Fruit fly (Drosophila melanogaster) whole organism, adult: ENCODE data around the gene Sgt.

Experiments
- CG11617 ChIP-seq: fragments of 200-800 bp; sonication (Bioruptor generic); optimal IDR thresholded peaks from 2 replicates; lab custom pipeline; 2017; ENCODE audit warnings: mild to moderate bottlenecking, missing biosample characterization, missing genetic modification reagents, missing genetic modification characterization
- CG12768 ChIP-seq: fragments of 200-800 bp; sonication (Bioruptor generic); optimal IDR thresholded peaks from 2 replicates; lab custom pipeline; 2017; ENCODE audit warnings: missing biosample characterization, missing genetic modification characterization, mild to moderate bottlenecking, moderate library complexity, missing genetic modification reagents
- CG14711 ChIP-seq: fragments of 200-800 bp; sonication (Bioruptor generic); optimal IDR thresholded peaks from 2 replicates; lab custom pipeline; 2018; ENCODE audit warnings: missing biosample characterization, mild to moderate bottlenecking, missing genetic modification characterization, moderate library complexity
- CG1620 ChIP-seq: fragments of 200-800 bp; sonication (Bioruptor generic); optimal IDR thresholded peaks from 2 replicates; lab custom pipeline; 2016; ENCODE audit warnings: missing biosample characterization, missing genetic modification characterization
- CG33017 ChIP-seq: fragments of 200-800 bp; sonication (Bioruptor generic); optimal IDR thresholded peaks from 2 replicates; lab custom pipeline; 2018; ENCODE audit warnings: missing biosample characterization, mild to moderate bottlenecking, missing genetic modification characterization, moderate library complexity
- CG5204 ChIP-seq: fragments of 200-800 bp; sonication (Bioruptor generic); optimal IDR thresholded peaks from 2 replicates; lab custom pipeline; 2016; ENCODE audit warnings: missing biosample characterization, missing genetic modification characterization
- CG7045 ChIP-seq: fragments of 200-800 bp; sonication (Bioruptor generic); optimal IDR thresholded peaks from 2 replicates; lab custom pipeline; 2017; ENCODE audit warnings: missing biosample characterization, mild to moderate bottlenecking, missing genetic modification characterization
- CG7101 ChIP-seq: fragments of 200-800 bp; sonication (Bioruptor generic); optimal IDR thresholded peaks from 2 replicates; lab custom pipeline; 2018; ENCODE audit warnings: missing biosample characterization, mild to moderate bottlenecking, missing genetic modification characterization, moderate library complexity
- Clk ChIP-seq: fragments of 200-800 bp; sonication (Bioruptor generic); optimal IDR thresholded peaks from 2 replicates; lab custom pipeline; 2017; ENCODE audit warnings: missing biosample characterization, missing genetic modification characterization
- Crg-1 ChIP-seq: fragments of 200-800 bp; sonication (Bioruptor generic); optimal IDR thresholded peaks from 2 replicates; lab custom pipeline; 2016; ENCODE audit warnings: missing biosample characterization, missing genetic modification characterization
- Hr96 ChIP-seq: fragments of 200-800 bp; sonication (Bioruptor generic); optimal IDR thresholded peaks from 2 replicates; lab custom pipeline; 2016; ENCODE audit warnings: missing biosample characterization, missing genetic modification characterization
- Mnt ChIP-seq: fragments of 200-800 bp; sonication (Bioruptor generic); optimal IDR thresholded peaks from 2 replicates; lab custom pipeline; 2016; ENCODE audit warnings: missing biosample characterization, mild to moderate bottlenecking, missing genetic modification characterization
- bab1 ChIP-seq: fragments of 200-800 bp; sonication (Bioruptor generic); optimal IDR thresholded peaks from 3 replicates; lab custom pipeline; 2019; ENCODE audit warnings: missing biosample characterization, mild to moderate bottlenecking, missing genetic modification characterization, moderate library complexity
- cic ChIP-seq: fragments of 200-800 bp; sonication (Bioruptor generic); optimal IDR thresholded peaks from 2 replicates; lab custom pipeline; 2017; ENCODE audit warnings: missing biosample characterization, mild to moderate bottlenecking, missing genetic modification characterization, moderate library complexity
- cnc ChIP-seq, 2 experiments: fragments of >200 bp; optimal IDR thresholded peaks; 2 replicates each; lab custom pipeline; 2017
- kay ChIP-seq: fragments of 200-800 bp; sonication (Bioruptor generic); peaks from one replicate; lab custom pipeline; 2016; ENCODE audit warnings: missing biosample characterization, missing genetic modification characterization, borderline replicate concordance
- ovo ChIP-seq: fragments of 200-800 bp; sonication (Bioruptor generic); optimal IDR thresholded peaks from 2 replicates; lab custom pipeline; 2016; ENCODE audit warnings: missing biosample characterization, missing genetic modification characterization
- pad ChIP-seq: fragments of 200-800 bp; sonication (Bioruptor generic); optimal IDR thresholded peaks from 3 replicates; lab custom pipeline; 2017; ENCODE audit warnings: missing biosample characterization, missing genetic modification characterization, mild to moderate bottlenecking, moderate library complexity, missing genetic modification reagents
- tj ChIP-seq: fragments of 200-800 bp; sonication (Bioruptor generic); optimal IDR thresholded peaks from 3 replicates; lab custom pipeline; 2017; ENCODE audit warnings: missing biosample characterization, mild to moderate bottlenecking, missing genetic modification characterization, moderate library complexity
- toe ChIP-seq: fragments of 200-800 bp; sonication (Bioruptor generic); optimal IDR thresholded peaks from 2 replicates; lab custom pipeline; 2016; ENCODE audit warnings: missing biosample characterization, missing genetic modification characterization

Sgt gene

DNA sequence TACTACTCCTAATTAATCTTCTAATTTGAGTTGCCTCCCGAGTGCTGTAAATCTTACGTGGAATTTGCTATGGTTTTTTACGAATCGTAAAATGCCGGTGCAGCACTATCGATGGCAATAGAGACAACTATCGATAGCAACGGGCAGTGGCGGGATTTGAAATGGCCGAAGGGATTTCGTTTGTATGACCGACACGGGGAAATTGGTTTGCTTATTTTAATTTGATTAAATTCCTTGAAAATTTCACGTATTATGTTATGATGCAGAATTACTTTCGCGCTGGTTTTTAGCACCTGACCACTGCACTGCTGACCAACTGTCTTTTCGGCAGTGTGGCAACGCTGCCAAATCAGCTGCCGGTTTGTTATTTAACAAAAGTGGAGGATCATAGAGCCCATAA is 12.8 kb downstream of the Sgt start, which contains the start of the genes GCS2beta and CG5131:
Gene GCS2beta, minus strand, starts transcription at position 134 of the 400 bp plus-strand sequence.
Gene CG5131, plus strand, starts transcription at position 328 of the 400 bp plus-strand sequence.
- peak; percentile 87 for TF ChIP-seq CG11617 (GFP tag; lab: Kevin White, UChicago)
- peak; percentile 58 for TF ChIP-seq kay (GFP tag; lab: Kevin White, UChicago)
- TF ChIP-seq Clk (GFP tag; lab: Kevin White, UChicago) = peak; percentile 79
- TF ChIP-seq bab1 (GFP tag; lab: Kevin White, UChicago) = peak; percentile 90
- TF ChIP-seq toe (GFP tag; lab: Kevin White, UChicago) = peak; percentile 95
- peak; percentile 80 for TF ChIP-seq Mnt (GFP tag; lab: Kevin White, UChicago)
- peak; percentile 94 for TF ChIP-seq tj
- no peak for TF ChIP-seq cnc (optimal IDR thresholded peaks at IDR 0.05; lab: Kevin White, UChicago)
- TF ChIP-seq ovo (GFP tag; lab: Kevin White, UChicago) = peak; percentile 65
- peak; percentile 15 for TF ChIP-seq cic
- peak; percentile 85 for TF ChIP-seq CG7101 (tag; lab: Kevin White, UChicago)
- peak; percentile 92 for TF ChIP-seq Hr96 (GFP tag; lab: Kevin White, UChicago)
- TF ChIP-seq CG5204 (GFP tag; lab: Kevin White, UChicago) = peak; percentile 85
- peak; percentile 94 for TF ChIP-seq Crg-1
- peak; percentile 71 for TF ChIP-seq pad (GFP tag; lab: Kevin White, UChicago)
- peak; percentile 83 for TF ChIP-seq CG14711 (tag; lab: Kevin White, UChicago)
- TF ChIP-seq CG33017 = peak; percentile 84
- TF ChIP-seq CG12768 (GFP tag; lab: Kevin White, UChicago) = peak; percentile 89
- peak; percentile 92 for TF ChIP-seq CG1620
- peak; percentile 89 for TF ChIP-seq CG7045 (GFP tag; lab: Kevin White, UChicago)

DNA sequence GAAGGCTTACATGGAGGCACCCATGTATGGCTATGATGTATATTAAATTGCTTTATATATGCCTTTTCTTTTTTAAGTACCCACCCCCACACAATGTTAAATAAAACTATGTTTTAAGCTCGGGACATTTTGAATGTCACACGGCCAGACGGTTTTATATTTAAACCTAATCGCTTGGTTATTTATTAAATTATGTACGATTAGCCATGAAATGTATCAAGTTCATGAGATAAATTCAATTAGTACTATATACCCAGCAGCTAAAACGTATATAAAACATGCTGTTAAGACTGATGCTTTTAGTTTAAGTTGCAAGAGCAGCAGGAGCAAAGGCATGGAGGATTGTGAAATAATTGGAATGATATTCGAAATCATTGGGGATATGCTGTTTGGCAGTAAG is 14.1 kb downstream of the Sgt start, which contains the start of the genes CG43221 and CG43645:
Gene CG43221, plus strand, starts transcription at position 301 of the 400 bp plus-strand sequence.
Gene CG43645, plus strand, starts transcription at position 301 of the 400 bp plus-strand sequence.
- TF ChIP-seq bab1 (GFP tag; lab: Kevin White, UChicago) = no peak
- no peak for TF ChIP-seq ovo (GFP tag; lab: Kevin White, UChicago)
- no peak for TF ChIP-seq kay (GFP tag; lab: Kevin White, UChicago)
- no peak for TF ChIP-seq CG14711 (tag; lab: Kevin White, UChicago)
- no peak for TF ChIP-seq toe (GFP tag; lab: Kevin White, UChicago)
- no peak for TF ChIP-seq CG11617 (GFP tag; lab: Kevin White, UChicago)
- TF ChIP-seq tj = no peak
- TF ChIP-seq Hr96 (GFP tag; lab: Kevin White, UChicago) = no peak
- no peak for TF ChIP-seq Mnt (GFP tag; lab: Kevin White, UChicago)
- no peak for TF ChIP-seq CG33017
- TF ChIP-seq Clk (GFP tag; lab: Kevin White, UChicago) = no peak
- TF ChIP-seq CG7101 (tag; lab: Kevin White, UChicago) = no peak
- no peak for TF ChIP-seq pad (GFP tag; lab: Kevin White, UChicago)
- no peak for TF ChIP-seq cic
- no peak for TF ChIP-seq CG7045 (GFP tag; lab: Kevin White, UChicago)
- no peak for TF ChIP-seq CG12768 (GFP tag; lab: Kevin White, UChicago)

DNA sequence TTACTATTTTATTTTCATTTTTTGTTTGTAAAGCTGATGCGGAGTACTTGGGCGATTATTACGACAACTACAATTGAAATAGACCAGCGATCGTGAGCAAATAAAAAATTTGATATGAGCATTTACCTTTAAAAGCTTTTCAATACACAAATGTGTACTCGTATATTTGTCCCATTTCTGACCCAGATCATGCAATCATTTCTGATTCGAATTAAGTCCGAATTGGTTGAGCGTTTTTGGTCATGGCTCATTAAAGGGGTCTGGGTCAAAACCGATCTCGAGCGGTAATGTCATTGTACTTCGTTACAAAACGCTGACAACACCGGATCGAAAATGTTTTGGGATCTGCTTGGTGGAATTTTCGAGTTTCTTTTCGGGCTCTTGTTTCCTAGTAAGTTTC is 14.9 kb downstream of the Sgt start, which contains the start of gene CG43220:
Gene CG43220, plus strand, starts transcription at position 301 of the 400 bp plus-strand sequence.
- TF ChIP-seq cnc (optimal IDR thresholded peaks at IDR 0.05; lab: Kevin White, UChicago) = no peak
- TF ChIP-seq tj = no peak
- TF ChIP-seq Hr96 (GFP tag; lab: Kevin White, UChicago) = no peak
- no peak for TF ChIP-seq CG12768 (GFP tag; lab: Kevin White, UChicago)
- no peak for TF ChIP-seq toe (GFP tag; lab: Kevin White, UChicago)
- no peak for TF ChIP-seq CG7045 (GFP tag; lab: Kevin White, UChicago)
- TF ChIP-seq Mnt (GFP tag; lab: Kevin White, UChicago) = no peak
- no peak for TF ChIP-seq CG33017
- no peak for TF ChIP-seq CG11617 (GFP tag; lab: Kevin White, UChicago)
- TF ChIP-seq kay (GFP tag; lab: Kevin White, UChicago) = no peak
- no peak for TF ChIP-seq cic
- no peak for TF ChIP-seq bab1 (GFP tag; lab: Kevin White, UChicago)
- TF ChIP-seq Crg-1 = no peak

DNA sequence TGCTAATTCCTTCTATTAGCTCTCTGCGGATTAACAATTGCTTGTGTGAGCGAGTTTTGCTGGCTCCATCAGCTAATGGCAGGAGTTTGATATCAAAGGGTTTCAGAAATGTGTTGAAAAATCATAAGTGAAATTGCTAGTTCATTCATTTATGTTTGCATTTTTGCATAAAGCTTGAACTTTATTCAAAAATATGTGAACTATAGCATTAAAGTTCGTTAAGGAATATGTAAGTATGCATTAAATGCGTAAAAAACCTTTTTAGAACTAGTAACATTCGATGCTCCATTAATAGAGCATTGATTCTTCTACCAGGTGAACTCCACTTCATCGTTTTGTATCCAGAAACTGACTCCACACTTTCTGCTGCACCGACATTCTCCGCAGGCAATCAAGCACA is 21.3 kb downstream of the Sgt start:
- TF ChIP-seq kay (GFP tag; lab: Kevin White, UChicago) (no peak), CG12768 (GFP tag; lab: Kevin White, UChicago) (no peak), CG7045 (GFP tag; lab: Kevin White, UChicago) (no peak), ovo (GFP tag; lab: Kevin White, UChicago) (no peak), CG33017 (no peak), toe (GFP tag; lab: Kevin White, UChicago) (no peak), CG14711 (tag; lab: Kevin White, UChicago) (no peak), Mnt (GFP tag; lab: Kevin White, UChicago) (no peak), Clk (GFP tag; lab: Kevin White, UChicago) (no peak), CG7101 (tag; lab: Kevin White, UChicago) (no peak), Hr96 (GFP tag; lab: Kevin White, UChicago) (no peak), bab1 (GFP tag; lab: Kevin White, UChicago) (no peak), CG11617 (GFP tag; lab: Kevin White, UChicago) (no peak), CG1620 (no peak), CG5204 (GFP tag; lab: Kevin White, UChicago) (no peak), pad (GFP tag; lab: Kevin White, UChicago) (no peak), tj (no peak), cic (no peak)

DNA sequence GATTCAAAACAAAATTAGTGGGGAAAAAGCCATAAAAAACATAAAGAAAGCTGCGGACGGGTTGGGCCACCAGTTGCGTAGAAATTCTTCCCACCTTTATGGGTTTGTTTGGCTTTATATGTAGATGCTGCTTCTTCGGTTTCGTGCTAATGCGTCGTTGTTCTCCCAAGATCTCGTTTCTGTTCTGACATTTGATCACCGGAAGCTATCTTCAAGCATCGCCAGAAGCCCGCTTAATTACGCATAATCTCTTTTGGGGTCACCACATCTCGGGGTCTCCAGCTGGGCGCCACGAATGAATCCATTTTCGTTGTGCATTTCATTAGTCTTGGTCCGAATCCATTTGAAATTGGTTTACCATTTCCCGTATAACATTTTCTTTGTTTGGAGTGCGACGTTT is 24.4 kb downstream of the Sgt start:
- no peak for TF ChIP-seq cnc (optimal IDR thresholded peaks at IDR 0.05; lab: Kevin White, UChicago)
- no peak for TF ChIP-seq pad (GFP tag; lab: Kevin White, UChicago)
- TF ChIP-seq CG1620 = no peak
- no peak for TF ChIP-seq Hr96 (GFP tag; lab: Kevin White, UChicago)
- no peak for TF ChIP-seq CG7101 (tag; lab: Kevin White, UChicago)
- no peak for TF ChIP-seq CG12768 (GFP tag; lab: Kevin White, UChicago)
- no peak for TF ChIP-seq ovo (GFP tag; lab: Kevin White, UChicago)
- TF ChIP-seq tj = no peak
- no peak for TF ChIP-seq CG7045 (GFP tag; lab: Kevin White, UChicago)
- no peak for TF ChIP-seq toe (GFP tag; lab: Kevin White, UChicago)
- TF ChIP-seq CG14711 (tag; lab: Kevin White, UChicago) = no peak
